Fruit fly (Drosophila melanogaster): ENCODE results near the gene CG7565.

The CG7565 gene

dm6 chr3L:8039119-8039518 lies 52.5 kb downstream of the CG7565 start:
- no peak for TF ChIP-seq CG17801 (GFP tag; optimal IDR thresholded peaks at IDR 0.05; ENCODE audit: partially characterized antibody)

- no peak for TF ChIP-seq CG17801 (GFP tag; optimal IDR thresholded peaks at IDR 0.05; ENCODE audit: partially characterized antibody)
These were observed 53.9 kb downstream of the CG7565 start for dm6 chr3L:8037693-8038092.

Measured in ovary, adult (tissue).